Fruit fly (Drosophila melanogaster): ENCODE data around the gene CG42818.

Gene CG42818

DNA sequence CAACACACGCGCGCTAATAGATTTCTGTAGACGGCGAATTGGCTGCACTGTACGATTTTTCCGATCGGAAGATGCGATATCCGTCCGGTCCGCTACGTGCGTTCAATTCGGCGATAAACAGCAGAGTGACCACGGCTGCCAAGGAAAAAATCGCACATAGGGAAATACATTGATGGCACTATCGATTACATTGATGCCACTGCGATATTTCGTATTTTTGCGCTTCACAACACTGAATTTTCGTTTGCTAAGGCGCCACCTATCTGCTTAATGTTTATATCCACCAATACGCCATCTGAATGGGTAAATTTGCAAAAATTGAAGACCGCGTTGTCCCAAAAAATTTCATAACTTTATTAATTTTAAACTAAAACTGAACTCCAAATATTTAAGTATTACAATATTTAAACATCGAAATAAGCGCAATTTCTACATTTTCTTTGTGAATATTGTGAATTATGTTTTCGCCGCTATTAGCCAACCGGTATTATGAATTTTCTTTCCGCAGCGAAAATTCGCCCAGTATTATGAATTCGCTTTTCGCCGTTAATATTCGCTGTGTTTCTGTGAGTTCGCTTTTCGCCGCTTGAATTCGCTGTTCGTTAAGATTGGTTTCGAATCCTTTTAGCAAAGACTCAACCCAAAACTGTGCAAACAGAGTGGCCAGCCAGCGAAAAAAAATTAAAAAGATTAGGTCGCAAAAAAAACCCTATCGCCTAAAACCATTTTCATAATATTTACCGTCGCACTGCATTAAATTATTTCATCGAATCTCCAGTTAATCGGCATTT, 46.1 kb downstream of the CG42818 start, which contains the start of the genes crp and pkaap:
Gene crp, minus strand, starts transcription at position 129 of the 791 bp plus-strand sequence.
Gene pkaap, plus strand, starts transcription at position 689 of the 791 bp plus-strand sequence.
- TF ChIP-seq cic (GFP tag; optimal IDR thresholded peaks at IDR 0.05) = peak; percentile 82
- TF ChIP-seq CG1620 (GFP tag; optimal IDR thresholded peaks at IDR 0.05) = peak; percentile 96
- peak; percentile 63 for TF ChIP-seq Clk (GFP tag; optimal IDR thresholded peaks at IDR 0.05)
- TF ChIP-seq CG12768 (GFP tag; optimal IDR thresholded peaks at IDR 0.05) = peak; percentile 77
- TF ChIP-seq CG11617 (GFP tag; optimal IDR thresholded peaks at IDR 0.05) = peak; percentile 58
- TF ChIP-seq toe (GFP tag; optimal IDR thresholded peaks at IDR 0.05) = peak; percentile 92
- TF ChIP-seq CG7045 (GFP tag; optimal IDR thresholded peaks at IDR 0.05) = peak; percentile 67
- peak; percentile 91 for TF ChIP-seq Hr96 (GFP tag; optimal IDR thresholded peaks at IDR 0.05)
- peak; percentile 94 for TF ChIP-seq Crg-1 (GFP tag; optimal IDR thresholded peaks at IDR 0.05)
- TF ChIP-seq CG14711 (tag; optimal IDR thresholded peaks at IDR 0.05) = peak; percentile 69
- TF ChIP-seq tj (GFP tag; optimal IDR thresholded peaks at IDR 0.05) = peak; percentile 60
- peak; percentile 40 for TF ChIP-seq CG33017 (tag; optimal IDR thresholded peaks at IDR 0.05)
- TF ChIP-seq cnc (optimal IDR thresholded peaks at IDR 0.05) = no peak
- TF ChIP-seq bab1 (GFP tag; optimal IDR thresholded peaks at IDR 0.05) = peak; percentile 64
- peak; percentile 93 for TF ChIP-seq ovo (GFP tag; optimal IDR thresholded peaks at IDR 0.05)
- peak; percentile 73 for TF ChIP-seq pad (GFP tag; optimal IDR thresholded peaks at IDR 0.05)
- peak; percentile 91 for TF ChIP-seq Mnt (GFP tag; optimal IDR thresholded peaks at IDR 0.05)
- no peak for TF ChIP-seq CG5204 (GFP tag; optimal IDR thresholded peaks at IDR 0.05)
- TF ChIP-seq kay (GFP tag; ENCODE audit: borderline replicate concordance) = peak; percentile 97
- peak; percentile 73 for TF ChIP-seq CG7101 (tag; optimal IDR thresholded peaks at IDR 0.05)

dm6 chr2L:16288393-16288731, 46.6 kb downstream of the CG42818 start:
- no peak for TF ChIP-seq Mnt (GFP tag; optimal IDR thresholded peaks at IDR 0.05)
- TF ChIP-seq bab1 (GFP tag; optimal IDR thresholded peaks at IDR 0.05) = no peak
- TF ChIP-seq CG33017 (tag; optimal IDR thresholded peaks at IDR 0.05) = no peak
- TF ChIP-seq cic (GFP tag; optimal IDR thresholded peaks at IDR 0.05) = no peak
- no peak for TF ChIP-seq tj (GFP tag; optimal IDR thresholded peaks at IDR 0.05)
- TF ChIP-seq cnc (optimal IDR thresholded peaks at IDR 0.05) = no peak
- TF ChIP-seq Clk (GFP tag; optimal IDR thresholded peaks at IDR 0.05) = no peak
- TF ChIP-seq CG14711 (tag; optimal IDR thresholded peaks at IDR 0.05) = no peak
- TF ChIP-seq CG1620 (GFP tag; optimal IDR thresholded peaks at IDR 0.05) = no peak
- TF ChIP-seq CG7101 (tag; optimal IDR thresholded peaks at IDR 0.05) = no peak
- no peak for TF ChIP-seq CG5204 (GFP tag; optimal IDR thresholded peaks at IDR 0.05)
- no peak for TF ChIP-seq CG11617 (GFP tag; optimal IDR thresholded peaks at IDR 0.05)
- no peak for TF ChIP-seq Crg-1 (GFP tag; optimal IDR thresholded peaks at IDR 0.05)
- TF ChIP-seq pad (GFP tag; optimal IDR thresholded peaks at IDR 0.05) = no peak
- TF ChIP-seq kay (GFP tag; ENCODE audit: borderline replicate concordance) = no peak
- TF ChIP-seq ovo (GFP tag; optimal IDR thresholded peaks at IDR 0.05) = no peak

dm6 chr2L:16290984-16291383, 49.2 kb downstream of the CG42818 start, which contains the start of gene CG17329:
Gene CG17329, plus strand, starts transcription at chr2L:16291284.
- no peak for TF ChIP-seq CG12768 (GFP tag; optimal IDR thresholded peaks at IDR 0.05)
- no peak for TF ChIP-seq Clk (GFP tag; optimal IDR thresholded peaks at IDR 0.05)
- no peak for TF ChIP-seq ovo (GFP tag; optimal IDR thresholded peaks at IDR 0.05)
- no peak for TF ChIP-seq tj (GFP tag; optimal IDR thresholded peaks at IDR 0.05)
- TF ChIP-seq CG5204 (GFP tag; optimal IDR thresholded peaks at IDR 0.05) = no peak
- TF ChIP-seq CG14711 (tag; optimal IDR thresholded peaks at IDR 0.05) = no peak
- TF ChIP-seq CG11617 (GFP tag; optimal IDR thresholded peaks at IDR 0.05) = no peak
- TF ChIP-seq bab1 (GFP tag; optimal IDR thresholded peaks at IDR 0.05) = no peak
- no peak for TF ChIP-seq CG1620 (GFP tag; optimal IDR thresholded peaks at IDR 0.05)
- TF ChIP-seq kay (GFP tag; ENCODE audit: borderline replicate concordance) = no peak
- TF ChIP-seq toe (GFP tag; optimal IDR thresholded peaks at IDR 0.05) = no peak
- TF ChIP-seq cnc (optimal IDR thresholded peaks at IDR 0.05) = no peak
- no peak for TF ChIP-seq Crg-1 (GFP tag; optimal IDR thresholded peaks at IDR 0.05)
- no peak for TF ChIP-seq pad (GFP tag; optimal IDR thresholded peaks at IDR 0.05)
- no peak for TF ChIP-seq CG7101 (tag; optimal IDR thresholded peaks at IDR 0.05)
- no peak for TF ChIP-seq Hr96 (GFP tag; optimal IDR thresholded peaks at IDR 0.05)
- TF ChIP-seq CG7045 (GFP tag; optimal IDR thresholded peaks at IDR 0.05) = no peak
- no peak for TF ChIP-seq cic (GFP tag; optimal IDR thresholded peaks at IDR 0.05)
- TF ChIP-seq CG33017 (tag; optimal IDR thresholded peaks at IDR 0.05) = no peak

DNA sequence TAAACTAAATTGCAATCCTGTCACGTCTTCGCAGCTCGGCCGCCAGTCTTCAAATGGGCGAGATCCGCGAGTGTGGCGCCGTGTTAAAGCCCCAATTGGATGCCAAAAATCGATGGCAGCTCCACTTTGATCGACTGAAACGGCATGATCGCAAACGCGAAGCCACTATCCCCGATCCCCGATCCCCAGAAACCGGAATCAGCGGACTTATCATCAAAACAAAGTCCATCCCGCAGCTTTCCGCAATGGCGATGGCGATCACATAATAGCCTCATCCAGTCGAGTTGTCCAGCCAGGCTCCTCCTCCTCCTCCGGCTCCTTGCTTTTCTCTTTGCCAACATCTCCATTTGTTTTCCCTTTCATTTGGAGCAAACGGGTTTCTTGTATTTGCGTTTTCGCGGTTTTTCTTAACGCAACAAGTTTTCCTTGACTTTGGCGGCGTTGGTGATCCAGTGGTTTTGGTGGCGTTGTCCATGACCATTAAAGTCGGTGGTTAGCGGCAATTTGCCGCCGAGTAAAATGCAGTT, 51.3 kb downstream of the CG42818 start, which contains the start of gene CG13258:
Gene CG13258, minus strand, starts transcription at position 51 of the 527 bp plus-strand sequence.
- no peak for TF ChIP-seq CG14711 (tag; optimal IDR thresholded peaks at IDR 0.05)
- TF ChIP-seq CG7045 (GFP tag; optimal IDR thresholded peaks at IDR 0.05) = no peak
- no peak for TF ChIP-seq toe (GFP tag; optimal IDR thresholded peaks at IDR 0.05)
- TF ChIP-seq Hr96 (GFP tag; optimal IDR thresholded peaks at IDR 0.05) = no peak
- TF ChIP-seq CG1620 (GFP tag; optimal IDR thresholded peaks at IDR 0.05) = no peak
- no peak for TF ChIP-seq Crg-1 (GFP tag; optimal IDR thresholded peaks at IDR 0.05)
- TF ChIP-seq cic (GFP tag; optimal IDR thresholded peaks at IDR 0.05) = no peak
- no peak for TF ChIP-seq CG11617 (GFP tag; optimal IDR thresholded peaks at IDR 0.05)
- no peak for TF ChIP-seq ovo (GFP tag; optimal IDR thresholded peaks at IDR 0.05)
- no peak for TF ChIP-seq CG7101 (tag; optimal IDR thresholded peaks at IDR 0.05)

DNA sequence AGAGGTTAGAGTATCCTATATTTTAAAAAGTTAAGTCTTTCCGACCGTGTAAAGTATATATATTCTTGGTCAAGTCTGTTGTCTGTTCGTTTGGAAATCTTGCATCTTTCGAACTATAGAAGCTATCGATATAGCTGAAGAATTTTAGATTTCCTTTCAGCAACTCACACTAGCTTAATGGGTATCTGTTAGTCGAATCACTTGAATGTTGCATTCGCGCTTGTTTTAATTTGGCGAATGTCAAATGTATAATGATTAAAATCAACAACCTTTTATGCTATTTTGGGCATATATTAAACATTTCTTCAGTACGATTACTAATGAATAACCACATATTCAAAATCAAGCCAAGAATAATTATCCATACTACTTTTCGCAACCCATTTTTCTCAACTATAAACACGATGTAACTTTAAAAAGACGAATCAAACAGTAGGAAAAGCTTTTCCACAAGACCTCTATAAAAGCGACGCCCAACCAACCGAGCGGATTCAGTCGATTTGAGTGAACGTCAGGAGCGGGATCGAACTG, 52.0 kb downstream of the CG42818 start, which contains the start of gene Cyp303a1:
Gene Cyp303a1, plus strand, starts transcription at position 481 of the 531 bp plus-strand sequence.
- TF ChIP-seq CG1620 (GFP tag; optimal IDR thresholded peaks at IDR 0.05) = no peak
- no peak for TF ChIP-seq toe (GFP tag; optimal IDR thresholded peaks at IDR 0.05)
- TF ChIP-seq CG14711 (tag; optimal IDR thresholded peaks at IDR 0.05) = no peak
- TF ChIP-seq CG7045 (GFP tag; optimal IDR thresholded peaks at IDR 0.05) = no peak
- TF ChIP-seq pad (GFP tag; optimal IDR thresholded peaks at IDR 0.05) = no peak
- TF ChIP-seq tj (GFP tag; optimal IDR thresholded peaks at IDR 0.05) = no peak
- no peak for TF ChIP-seq bab1 (GFP tag; optimal IDR thresholded peaks at IDR 0.05)
- TF ChIP-seq CG7101 (tag; optimal IDR thresholded peaks at IDR 0.05) = no peak
- TF ChIP-seq cnc (optimal IDR thresholded peaks at IDR 0.05) = no peak
- TF ChIP-seq CG5204 (GFP tag; optimal IDR thresholded peaks at IDR 0.05) = no peak
- no peak for TF ChIP-seq cic (GFP tag; optimal IDR thresholded peaks at IDR 0.05)
- no peak for TF ChIP-seq Mnt (GFP tag; optimal IDR thresholded peaks at IDR 0.05)
- TF ChIP-seq Clk (GFP tag; optimal IDR thresholded peaks at IDR 0.05) = no peak
- no peak for TF ChIP-seq ovo (GFP tag; optimal IDR thresholded peaks at IDR 0.05)
- TF ChIP-seq CG11617 (GFP tag; optimal IDR thresholded peaks at IDR 0.05) = no peak
- no peak for TF ChIP-seq kay (GFP tag; ENCODE audit: borderline replicate concordance)

Data from whole organism, adult.